Worm (Caenorhabditis elegans) whole organism, L3 larva: ENCODE measurements around the gene elo-2.
A peak's percentile ranks its signal among the peaks of the same experiment; 100 is the strongest.

Source experiments
- R02D3.7 ChIP-seq: fragments of 150-350 bp; optimal IDR thresholded peaks from 2 replicates; lab custom pipeline; 2014; ENCODE audit warnings: missing biosample characterization, missing genetic modification characterization
- ZK546.5 ChIP-seq: sonication (generic microtip); optimal IDR thresholded peaks from 2 replicates; lab custom pipeline; 2017; ENCODE audit warnings: missing biosample characterization, missing genetic modification characterization
- aly-2 ChIP-seq: fragments of 150-350 bp; optimal IDR thresholded peaks from 2 replicates; lab custom pipeline; 2014; ENCODE audit warnings: missing biosample characterization, missing genetic modification characterization
- ama-1 ChIP-seq: fragments of 150-350 bp; optimal IDR thresholded peaks from 2 replicates; lab custom pipeline; 2018
- ceh-28 ChIP-seq: fragments of 150-350 bp; optimal IDR thresholded peaks from 2 replicates; lab custom pipeline; 2014; ENCODE audit warnings: missing biosample characterization, missing genetic modification reagents, missing genetic modification characterization
- ceh-82 ChIP-seq: fragments of 150-350 bp; optimal IDR thresholded peaks from 2 replicates; lab custom pipeline; 2014; ENCODE audit warnings: missing biosample characterization, missing genetic modification characterization
- ceh-9 ChIP-seq: sonication (generic microtip); optimal IDR thresholded peaks from 2 replicates; lab custom pipeline; 2018; ENCODE audit warnings: missing biosample characterization, missing genetic modification characterization
- daf-12 ChIP-seq: fragments of 150-350 bp; optimal IDR thresholded peaks from 2 replicates; lab custom pipeline; 2014; ENCODE audit warnings: missing biosample characterization, missing genetic modification reagents, missing genetic modification characterization
- egl-5 ChIP-seq: fragments of 150-350 bp; optimal IDR thresholded peaks from 2 replicates; lab custom pipeline; 2017; ENCODE audit warnings: missing biosample characterization, missing genetic modification reagents, missing genetic modification characterization, inconsistent platforms
- elt-1 ChIP-seq: fragments of 150-350 bp; optimal IDR thresholded peaks from 2 replicates; lab custom pipeline; 2014; ENCODE audit warnings: missing biosample characterization, missing genetic modification characterization
- elt-2 ChIP-seq: sonication (generic microtip); optimal IDR thresholded peaks from 2 replicates; lab custom pipeline; 2016; ENCODE audit warnings: missing genetic modification reagents, mild to moderate bottlenecking, missing genetic modification characterization, missing compliant biosample characterization
- elt-3 ChIP-seq, 3 experiments: fragments of 150-350 bp in 1 of 3; sonication (generic microtip) in 2 of 3; optimal IDR thresholded peaks; 2 replicates in 2 of 3; 4 replicates in 1 of 3; lab custom pipeline; 2014 to 2017; ENCODE audit warnings: missing biosample characterization in 3 of 3, missing genetic modification characterization in 3 of 3
- eor-1 ChIP-seq, 2 experiments: fragments of 150-350 bp; optimal IDR thresholded peaks; 2 replicates each; lab custom pipeline; 2014 to 2018; ENCODE audit warnings: missing biosample characterization in 2 of 2, missing genetic modification characterization in 2 of 2
- fos-1 ChIP-seq: fragments of 150-350 bp; optimal IDR thresholded peaks from 2 replicates; lab custom pipeline; 2014; ENCODE audit warnings: missing biosample characterization, missing genetic modification characterization
- hmg-11 ChIP-seq: sonication (generic microtip); optimal IDR thresholded peaks from 2 replicates; lab custom pipeline; 2016; ENCODE audit warnings: missing genetic modification characterization, missing compliant biosample characterization
- lin-39 ChIP-seq: fragments of 150-350 bp; optimal IDR thresholded peaks from 2 replicates; lab custom pipeline; 2018; ENCODE audit warnings: missing biosample characterization, missing genetic modification reagents, missing genetic modification characterization
- mml-1 ChIP-seq: fragments of 150-350 bp; sonication (generic microtip); optimal IDR thresholded peaks from 3 replicates; lab custom pipeline; 2014; ENCODE audit warnings: missing biosample characterization, missing genetic modification characterization
- nfya-1 ChIP-seq: sonication (generic microtip); optimal IDR thresholded peaks from 2 replicates; lab custom pipeline; 2017; ENCODE audit warnings: missing genetic modification characterization, mild to moderate bottlenecking, missing compliant biosample characterization, antibody characterized with exemption, moderate library complexity; ENCODE audit not compliant: insufficient read depth
- nhr-23 ChIP-seq: fragments of 150-350 bp; optimal IDR thresholded peaks from 2 replicates; lab custom pipeline; 2014; ENCODE audit warnings: missing biosample characterization, missing genetic modification reagents, missing genetic modification characterization
- nhr-25 ChIP-seq: sonication (generic microtip); optimal IDR thresholded peaks from 2 replicates; lab custom pipeline; 2017; ENCODE audit warnings: missing biosample characterization, missing genetic modification characterization
- nhr-43 ChIP-seq: sonication (generic microtip); optimal IDR thresholded peaks from 2 replicates; lab custom pipeline; 2016; ENCODE audit warnings: mild to moderate bottlenecking, missing genetic modification characterization, missing compliant biosample characterization; ENCODE audit not compliant: poor library complexity, severe bottlenecking
- nhr-67 ChIP-seq: fragments of 150-350 bp; optimal IDR thresholded peaks from 2 replicates; lab custom pipeline; 2014; ENCODE audit warnings: missing biosample characterization, missing genetic modification characterization
- nhr-76 ChIP-seq: fragments of 150-350 bp; sonication (generic microtip); optimal IDR thresholded peaks from 5 replicates; lab custom pipeline; 2014; ENCODE audit warnings: missing biosample characterization, missing genetic modification characterization
- pha-4 ChIP-seq: fragments of 150-350 bp; optimal IDR thresholded peaks from 2 replicates; lab custom pipeline; 2014; ENCODE audit warnings: missing biosample characterization, missing genetic modification reagents, missing genetic modification characterization
- pqm-1 ChIP-seq: fragments of 150-350 bp; optimal IDR thresholded peaks from 2 replicates; lab custom pipeline; 2017; ENCODE audit warnings: missing biosample characterization, missing genetic modification characterization, inconsistent platforms
- sea-2 ChIP-seq: fragments of 150-350 bp; sonication (generic microtip); optimal IDR thresholded peaks from 4 replicates; lab custom pipeline; 2014; ENCODE audit warnings: missing biosample characterization, missing genetic modification reagents, missing genetic modification characterization
- snpc-4 ChIP-seq: fragments of 150-350 bp; optimal IDR thresholded peaks from 2 replicates; lab custom pipeline; 2014; ENCODE audit warnings: missing biosample characterization, missing genetic modification characterization
- tbx-2 ChIP-seq: sonication (generic microtip); optimal IDR thresholded peaks from 2 replicates; lab custom pipeline; 2016; ENCODE audit warnings: mild to moderate bottlenecking, missing genetic modification characterization, missing compliant biosample characterization
- unc-62 ChIP-seq: fragments of 150-350 bp; sonication (generic microtip); optimal IDR thresholded peaks from 4 replicates; lab custom pipeline; 2014; ENCODE audit warnings: missing biosample characterization, missing genetic modification reagents, missing genetic modification characterization
- zag-1 ChIP-seq: fragments of 150-350 bp; optimal IDR thresholded peaks from 2 replicates; lab custom pipeline; 2014; ENCODE audit warnings: missing biosample characterization, missing genetic modification characterization
- ztf-11 ChIP-seq: fragments of 150-350 bp; optimal IDR thresholded peaks from 2 replicates; lab custom pipeline; 2014; ENCODE audit warnings: missing biosample characterization, missing genetic modification characterization
- ztf-4 ChIP-seq: fragments of 150-350 bp; optimal IDR thresholded peaks from 2 replicates; lab custom pipeline; 2014; ENCODE audit warnings: missing biosample characterization, missing genetic modification characterization

The elo-2 gene

DNA sequence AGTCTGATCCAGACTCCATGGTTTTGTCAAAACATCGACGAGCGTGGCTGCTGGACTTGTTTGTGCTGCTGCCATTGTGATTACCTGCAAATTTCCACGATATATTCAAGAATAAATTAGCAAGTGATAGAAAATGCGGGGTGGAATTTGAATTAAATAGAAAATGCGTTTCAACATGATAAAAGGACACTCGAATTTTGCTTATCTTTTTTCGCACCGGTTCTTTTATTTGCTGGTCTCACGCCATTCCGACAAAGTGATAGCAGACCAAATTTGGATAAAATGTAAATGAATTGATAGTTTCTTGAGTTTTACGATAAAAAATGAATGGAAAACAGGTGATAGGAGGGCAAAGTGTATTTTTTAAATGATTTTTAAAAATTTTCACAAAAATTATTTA lies at the start of gene elo-2:
Gene elo-2 (minus strand): TSS at position 84 of the 400 bp plus-strand sequence.
- no peak for TF ChIP-seq snpc-4
- TF ChIP-seq nhr-67 (tag; lab: Kevin White, UChicago): no peak
- peak; percentile 95 for TF ChIP-seq pqm-1 (tag; lab: Kevin White, UChicago)
- TF ChIP-seq hmg-11 (tag; lab: Kevin White, UChicago): no peak
- TF ChIP-seq ceh-9 (tag; lab: Kevin White, UChicago): no peak
- TF ChIP-seq elt-2 (tag; lab: Kevin White, UChicago): peak; percentile 95
- TF ChIP-seq nfya-1 (tag; lab: Kevin White, UChicago): no peak
- TF ChIP-seq nhr-23 (tag; lab: Kevin White, UChicago): no peak
- no peak for TF ChIP-seq fos-1 (tag; lab: Kevin White, UChicago)
- TF ChIP-seq elt-1: no peak
- TF ChIP-seq lin-39 (tag; lab: Kevin White, UChicago): no peak

DNA sequence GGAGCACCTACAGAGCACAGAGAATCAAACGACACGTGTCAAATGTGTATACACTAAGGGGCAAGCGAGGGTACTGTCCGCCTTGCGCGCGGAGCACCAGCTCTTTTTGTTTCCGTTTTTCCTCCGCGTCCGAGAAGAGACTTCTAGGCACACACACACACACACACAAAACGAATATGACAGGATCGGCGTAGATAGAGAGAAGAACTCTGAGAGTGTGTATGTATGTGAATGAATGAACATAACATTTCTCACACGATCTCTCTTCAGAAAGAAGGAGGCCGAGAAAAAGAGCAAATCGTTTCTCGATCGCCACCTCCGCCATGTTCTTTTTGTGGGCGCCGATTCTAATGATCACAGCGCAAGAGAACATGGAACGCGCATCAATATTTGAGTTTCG lies 23.5 kb upstream of the elo-2 start, which contains the start of gene nas-6:
Gene nas-6 (minus strand): TSS at position 101 of the 400 bp plus-strand sequence.
- no peak for TF ChIP-seq tbx-2 (tag; lab: Kevin White, UChicago)
- TF ChIP-seq nhr-25 (tag; lab: Kevin White, UChicago): no peak
- no peak for TF ChIP-seq ama-1 (lab: Kevin White, UChicago)
- no peak for TF ChIP-seq eor-1 (tag; optimal IDR thresholded peaks at IDR 0.05; lab: Kevin White, UChicago)
- no peak for TF ChIP-seq nhr-76 (tag; lab: Kevin White, UChicago)

DNA sequence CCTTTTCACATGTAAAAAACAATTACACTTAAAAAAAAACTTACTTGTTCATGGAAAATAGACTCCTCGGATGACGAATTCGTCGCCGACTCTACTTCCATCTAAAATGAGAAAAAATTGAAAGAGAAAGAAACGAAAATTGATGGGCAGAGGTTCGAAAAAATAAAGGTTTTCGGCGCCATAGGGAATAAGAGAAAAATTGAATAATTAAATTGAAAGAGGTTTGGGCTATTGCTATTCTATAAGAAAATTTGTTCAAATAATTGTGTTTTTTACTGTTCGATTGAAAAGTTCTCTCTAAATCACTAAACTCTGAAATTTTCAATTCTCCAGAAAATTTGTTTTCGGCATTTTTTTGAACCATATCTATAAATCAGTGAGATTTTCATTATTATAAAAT lies 16.0 kb upstream of the elo-2 start, which contains the start of gene rabr-2:
Gene rabr-2 (minus strand): TSS at position 101 of the 400 bp plus-strand sequence.
- TF ChIP-seq ceh-28 (tag; lab: Kevin White, UChicago) (no peak), mml-1 (tag; lab: Kevin White, UChicago) (no peak), pha-4 (tag; lab: Kevin White, UChicago) (no peak), ZK546.5 (tag; lab: Kevin White, UChicago) (no peak), aly-2 (tag; lab: Kevin White, UChicago) (no peak), sea-2 (GFP tag; lab: Kevin White, UChicago) (no peak), egl-5 (tag; lab: Kevin White, UChicago) (no peak), nhr-43 (no peak), nhr-25 (tag; lab: Kevin White, UChicago) (no peak), lin-39 (tag; lab: Kevin White, UChicago) (no peak), nhr-76 (tag; lab: Kevin White, UChicago) (no peak), ceh-9 (tag; lab: Kevin White, UChicago) (no peak), nfya-1 (tag; lab: Kevin White, UChicago) (no peak), ceh-82 (tag; lab: Kevin White, UChicago) (no peak), daf-12 (tag; lab: Kevin White, UChicago) (no peak)

DNA sequence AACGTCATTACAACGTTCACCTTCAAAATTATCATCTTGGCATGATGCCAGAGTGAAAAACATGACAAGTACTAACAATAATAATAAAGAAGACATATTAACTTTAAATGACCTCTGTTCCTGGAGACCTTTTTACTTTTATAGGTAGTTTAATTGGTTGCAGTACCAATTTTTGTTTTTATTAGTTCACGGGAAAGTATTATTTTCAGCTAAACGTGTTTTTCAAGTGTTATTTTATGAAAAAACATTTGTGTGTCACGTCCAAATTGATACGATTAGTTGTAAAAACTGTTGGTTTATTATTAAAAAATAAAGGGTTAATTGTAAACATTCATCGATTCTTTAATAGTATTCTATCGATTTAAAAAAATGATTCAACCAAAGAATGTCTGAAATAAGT lies 8.5 kb upstream of the elo-2 start, which contains the start of gene grl-24:
Gene grl-24 (minus strand): TSS at position 101 of the 400 bp plus-strand sequence.
- TF ChIP-seq tbx-2 (tag; lab: Kevin White, UChicago) (no peak), elt-3 (tag; optimal IDR thresholded peaks at IDR 0.05; lab: Kevin White, UChicago) (no peak), ZK546.5 (tag; lab: Kevin White, UChicago) (no peak), R02D3.7 (no peak), fos-1 (tag; lab: Kevin White, UChicago) (no peak), ztf-11 (tag; lab: Kevin White, UChicago) (no peak), ama-1 (lab: Kevin White, UChicago) (no peak), zag-1 (tag; lab: Kevin White, UChicago) (no peak), eor-1 (tag; optimal IDR thresholded peaks at IDR 0.05; lab: Kevin White, UChicago) (no peak), ztf-4 (tag; lab: Kevin White, UChicago) (no peak), nhr-67 (tag; lab: Kevin White, UChicago) (no peak), unc-62 (GFP tag; lab: Kevin White, UChicago) (no peak), nhr-43 (no peak), nhr-23 (tag; lab: Kevin White, UChicago) (no peak)

DNA sequence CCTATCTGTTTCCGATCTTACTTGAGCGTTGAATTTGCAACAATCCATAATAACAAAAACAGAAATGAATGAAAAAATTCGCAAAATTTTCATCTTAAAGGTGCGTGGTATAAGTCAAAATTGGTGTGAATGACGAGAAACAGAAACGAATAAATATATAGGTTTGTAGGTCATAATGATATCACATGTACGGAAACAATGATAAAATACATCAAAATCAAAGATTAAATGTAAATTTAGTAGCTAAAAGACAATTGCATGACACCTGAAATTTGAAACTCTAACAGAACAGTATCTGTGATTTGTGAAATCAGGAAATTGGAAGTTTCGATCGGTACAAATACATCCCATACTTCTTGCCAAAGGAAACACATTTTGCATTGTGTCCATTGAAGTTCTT lies 8.0 kb upstream of the elo-2 start, which contains the start of gene F11E6.9:
Gene F11E6.9 (minus strand): TSS at position 101 of the 400 bp plus-strand sequence.
- TF ChIP-seq nhr-76 (tag; lab: Kevin White, UChicago) (no peak), nhr-23 (tag; lab: Kevin White, UChicago) (peak; percentile 9)
